Worm (Caenorhabditis elegans) whole organism, L4/young adult: ENCODE results near the gene nlp-33.

Experiments used
- W03F9.2 ChIP-seq: fragments of 150-350 bp; optimal IDR thresholded peaks from 2 replicates; lab custom pipeline; 2014; ENCODE audit warnings: missing biosample characterization, missing genetic modification characterization
- dao-5 ChIP-seq: sonication (generic microtip); optimal IDR thresholded peaks from 2 replicates; lab custom pipeline; 2016; ENCODE audit warnings: missing genotype, missing genetic modification characterization, moderate library complexity, missing compliant biosample characterization
- him-1 ChIP-seq: sonication (generic microtip); optimal IDR thresholded peaks from 2 replicates; lab custom pipeline; 2016; ENCODE audit warnings: missing genotype, missing genetic modification reagents, missing genetic modification characterization, missing compliant biosample characterization

ce11 chrV:11155553-11155952, 8.4 kb downstream of the nlp-33 start, which contains the start of gene srg-38:
- TF ChIP-seq dao-5 (no peak), W03F9.2 (tag; lab: Kevin White, UChicago) (no peak), him-1 (tag; lab: Kevin White, UChicago) (no peak)
